Fruit fly (Drosophila melanogaster) whole organism, embryonic: ENCODE measurements around the gene Mf.

Experiments used
- Aef1 ChIP-seq: fragments of 200-800 bp; sonication (Bioruptor generic); IDR thresholded peaks from 3 replicates; pipeline ENCODE4 v1.3.6; 2022; ENCODE audit warnings: missing biosample characterization, missing genetic modification characterization
- CG10654 ChIP-seq: fragments of 200-800 bp; sonication (Bioruptor generic); optimal IDR thresholded peaks from 2 replicates; lab custom pipeline; 2016; ENCODE audit warnings: missing biosample characterization, missing genetic modification characterization
- CG10979 ChIP-seq: fragments of 200-800 bp; sonication (Bioruptor generic); optimal IDR thresholded peaks from 2 replicates; lab custom pipeline; 2018; ENCODE audit warnings: missing biosample characterization, mild to moderate bottlenecking, missing genetic modification characterization, moderate library complexity
- CG12071 ChIP-seq: fragments of 200-800 bp; sonication (Bioruptor generic); optimal IDR thresholded peaks from 3 replicates; lab custom pipeline; 2018; ENCODE audit warnings: missing biosample characterization, mild to moderate bottlenecking, missing genetic modification characterization
- CG12299 ChIP-seq: fragments of 200-800 bp; sonication (Bioruptor generic); optimal IDR thresholded peaks from 2 replicates; lab custom pipeline; 2018; ENCODE audit warnings: missing biosample characterization, mild to moderate bottlenecking, missing genetic modification characterization
- CG14710 ChIP-seq: fragments of 200-800 bp; sonication (Bioruptor generic); optimal IDR thresholded peaks from 3 replicates; lab custom pipeline; 2019; ENCODE audit warnings: missing biosample characterization, mild to moderate bottlenecking, missing genetic modification characterization, moderate library complexity
- CG15011 ChIP-seq: fragments of 200-800 bp; sonication (Bioruptor generic); optimal IDR thresholded peaks from 3 replicates; lab custom pipeline; 2018; ENCODE audit warnings: missing biosample characterization, mild to moderate bottlenecking, missing genetic modification characterization
- CG15073 ChIP-seq: fragments of 200-800 bp; sonication (Bioruptor generic); optimal IDR thresholded peaks from 2 replicates; lab custom pipeline; 2016; ENCODE audit warnings: missing biosample characterization, missing genetic modification characterization
- CG15269 ChIP-seq: fragments of 200-800 bp; sonication (Bioruptor generic); optimal IDR thresholded peaks from 2 replicates; lab custom pipeline; 2018; ENCODE audit warnings: missing biosample characterization, mild to moderate bottlenecking, missing genetic modification characterization, moderate library complexity
- CG16815 ChIP-seq: fragments of 200-800 bp; sonication (Bioruptor generic); optimal IDR thresholded peaks from 3 replicates; lab custom pipeline; 2017; ENCODE audit warnings: missing biosample characterization, mild to moderate bottlenecking, missing genetic modification characterization
- CG17612 ChIP-seq: fragments of 200-800 bp; sonication (Bioruptor generic); IDR thresholded peaks from 2 replicates; pipeline ENCODE4 v1.3.6; 2022; ENCODE audit warnings: missing biosample characterization, missing genetic modification characterization
- CG2116 ChIP-seq: fragments of 200-800 bp; sonication (Bioruptor generic); optimal IDR thresholded peaks from 3 replicates; lab custom pipeline; 2018; ENCODE audit warnings: missing biosample characterization, mild to moderate bottlenecking, missing genetic modification characterization
- CG2202 ChIP-seq: fragments of 200-800 bp; sonication (Bioruptor generic); optimal IDR thresholded peaks from 2 replicates; lab custom pipeline; 2018; ENCODE audit warnings: missing biosample characterization, mild to moderate bottlenecking, missing genetic modification characterization
- CG33213 ChIP-seq: fragments of 200-800 bp; sonication (Bioruptor generic); optimal IDR thresholded peaks from 3 replicates; lab custom pipeline; 2016; ENCODE audit warnings: missing biosample characterization, missing genetic modification characterization
- CG34422 ChIP-seq: fragments of 200-800 bp; sonication (Bioruptor generic); IDR thresholded peaks from 3 replicates; pipeline ENCODE4 v1.3.6; 2022; ENCODE audit warnings: missing biosample characterization, missing genetic modification characterization
- CG42726 ChIP-seq: fragments of 200-800 bp; sonication (Bioruptor generic); IDR thresholded peaks from 2 replicates; pipeline ENCODE4 v1.3.6; 2022; ENCODE audit warnings: missing biosample characterization, missing genetic modification characterization; ENCODE audit not compliant: partially characterized antibody
- CG5953 ChIP-seq: fragments of 200-800 bp; sonication (Bioruptor generic); IDR thresholded peaks from 2 replicates; pipeline ENCODE4 v1.3.6; 2022; ENCODE audit warnings: missing biosample characterization, missing genetic modification characterization
- CG6254 ChIP-seq: fragments of 200-800 bp; sonication (Bioruptor generic); optimal IDR thresholded peaks from 3 replicates; lab custom pipeline; 2017; ENCODE audit warnings: mild to moderate bottlenecking, missing biosample characterization, missing genetic modification reagents, missing genetic modification characterization
- CG6272 ChIP-seq: fragments of 200-800 bp; sonication (Bioruptor generic); IDR thresholded peaks from 2 replicates; pipeline ENCODE4 v1.3.6; 2022; ENCODE audit warnings: missing biosample characterization, missing genetic modification characterization
- CG7372 ChIP-seq: fragments of 200-800 bp; sonication (Bioruptor generic); IDR thresholded peaks from 2 replicates; pipeline ENCODE4 v1.3.6; 2022; ENCODE audit warnings: missing biosample characterization, missing genetic modification characterization
- CG9215 ChIP-seq: fragments of 200-800 bp; sonication (Bioruptor generic); IDR thresholded peaks from 2 replicates; pipeline ENCODE4 v1.3.6; 2022; ENCODE audit warnings: missing biosample characterization, missing genetic modification characterization
- Dad ChIP-seq: fragments of 200-800 bp; sonication (Bioruptor generic); optimal IDR thresholded peaks from 3 replicates; lab custom pipeline; 2016; ENCODE audit warnings: missing biosample characterization, missing genetic modification characterization
- Dbx ChIP-seq: fragments of 200-800 bp; sonication (Bioruptor generic); IDR thresholded peaks from 3 replicates; pipeline ENCODE4 v1.3.6; 2022; ENCODE audit warnings: missing biosample characterization, missing genetic modification characterization
- Doc2 ChIP-seq: fragments of 200-800 bp; sonication (Bioruptor generic); IDR thresholded peaks from 2 replicates; pipeline ENCODE4 v1.3.6; 2022; ENCODE audit warnings: missing biosample characterization, missing genetic modification characterization
- Dref ChIP-seq: fragments of 200-800 bp; sonication (Bioruptor generic); IDR thresholded peaks from 2 replicates; pipeline ENCODE4 v1.3.6; 2022; ENCODE audit warnings: missing biosample characterization, missing genetic modification characterization
- Ets97D ChIP-seq: fragments of 200-800 bp; sonication (Bioruptor generic); optimal IDR thresholded peaks from 3 replicates; lab custom pipeline; 2016; ENCODE audit warnings: missing biosample characterization, missing genetic modification characterization
- HLH3B ChIP-seq: fragments of 200-800 bp; sonication (Bioruptor generic); IDR thresholded peaks from 2 replicates; pipeline ENCODE4 v1.3.6; 2022; ENCODE audit warnings: missing biosample characterization, missing genetic modification characterization
- Hand ChIP-seq: fragments of 200-800 bp; sonication (Bioruptor generic); optimal IDR thresholded peaks from 2 replicates; lab custom pipeline; 2017; ENCODE audit warnings: mild to moderate bottlenecking, missing biosample characterization, missing genetic modification reagents, missing genetic modification characterization
- MESR4 ChIP-seq: fragments of 200-800 bp; sonication (Bioruptor generic); optimal IDR thresholded peaks from 2 replicates; lab custom pipeline; 2018; ENCODE audit warnings: missing biosample characterization, mild to moderate bottlenecking, missing genetic modification characterization, moderate library complexity
- Max ChIP-seq: fragments of 200-800 bp; sonication (Bioruptor generic); optimal IDR thresholded peaks from 2 replicates; lab custom pipeline; 2016; ENCODE audit warnings: missing biosample characterization, mild to moderate bottlenecking, missing genetic modification characterization
- Ptx1 ChIP-seq: fragments of 200-800 bp; sonication (Bioruptor generic); IDR thresholded peaks from 2 replicates; pipeline ENCODE4 v1.3.6; 2022; ENCODE audit warnings: missing biosample characterization, missing genetic modification characterization
- Usf ChIP-seq: fragments of 200-800 bp; sonication (Bioruptor generic); optimal IDR thresholded peaks from 2 replicates; lab custom pipeline; 2017; ENCODE audit warnings: missing genotype, missing biosample characterization, missing genetic modification characterization
- ac ChIP-seq: fragments of 200-800 bp; sonication (Bioruptor generic); optimal IDR thresholded peaks from 3 replicates; lab custom pipeline; 2017; ENCODE audit warnings: missing biosample characterization, mild to moderate bottlenecking, missing genetic modification characterization
- amos ChIP-seq: fragments of 200-800 bp; sonication (Bioruptor generic); IDR thresholded peaks from 2 replicates; pipeline ENCODE4 v1.3.6; 2022; ENCODE audit warnings: missing biosample characterization, missing genetic modification characterization; ENCODE audit not compliant: partially characterized antibody
- ase ChIP-seq: fragments of 200-800 bp; sonication (Bioruptor generic); IDR thresholded peaks from 3 replicates; pipeline ENCODE4 v1.3.6; 2022; ENCODE audit warnings: missing biosample characterization, missing genetic modification characterization
- btn ChIP-seq: fragments of 200-800 bp; sonication (Bioruptor generic); optimal IDR thresholded peaks from 2 replicates; lab custom pipeline; 2016; ENCODE audit warnings: missing biosample characterization, missing genetic modification characterization
- crc ChIP-seq: fragments of 200-800 bp; sonication (Bioruptor generic); optimal IDR thresholded peaks from 2 replicates; lab custom pipeline; 2016; ENCODE audit warnings: missing biosample characterization, missing genetic modification characterization
- dpn ChIP-seq, 2 experiments: fragments of 200-800 bp; sonication (Bioruptor generic); optimal IDR thresholded peaks; 3 replicates each; lab custom pipeline; 2016; ENCODE audit warnings: missing biosample characterization in 2 of 2, missing genetic modification characterization in 2 of 2
- exex ChIP-seq: fragments of 200-800 bp; sonication (Bioruptor generic); optimal IDR thresholded peaks from 4 replicates; lab custom pipeline; 2018; ENCODE audit warnings: missing biosample characterization, mild to moderate bottlenecking, missing genetic modification characterization, moderate library complexity
- fru ChIP-seq: fragments of >200 bp; optimal IDR thresholded peaks from 2 replicates; lab custom pipeline; 2017
- inv ChIP-seq: fragments of 200-800 bp; sonication (Bioruptor generic); IDR thresholded peaks from 2 replicates; pipeline ENCODE4 v1.3.6; 2022; ENCODE audit warnings: missing biosample characterization, missing genetic modification characterization; ENCODE audit not compliant: partially characterized antibody
- nerfin-2 ChIP-seq: fragments of 200-800 bp; sonication (Bioruptor generic); IDR thresholded peaks from 2 replicates; pipeline ENCODE4 v1.3.6; 2022; ENCODE audit warnings: missing biosample characterization, missing genetic modification characterization; ENCODE audit not compliant: partially characterized antibody
- nmo ChIP-seq: fragments of 200-800 bp; sonication (Bioruptor generic); optimal IDR thresholded peaks from 2 replicates; lab custom pipeline; 2018; ENCODE audit warnings: missing biosample characterization, mild to moderate bottlenecking, missing genetic modification characterization, moderate library complexity
- pho ChIP-seq: fragments of 200-800 bp; sonication (Bioruptor generic); optimal IDR thresholded peaks from 2 replicates; lab custom pipeline; 2016; ENCODE audit warnings: missing biosample characterization, missing genetic modification characterization
- prd ChIP-seq, 3 experiments: fragments of >200 bp in 2 of 3; fragments of 200-800 bp in 1 of 3; sonication (Bioruptor generic) in 1 of 3; optimal IDR thresholded peaks in 2 of 3; IDR thresholded peaks in 1 of 3; 2 replicates in 2 of 3; 3 replicates in 1 of 3; pipeline versions ENCODE4 v1.3.6 to Lab custom; 2017 to 2022; ENCODE audit warnings: missing biosample characterization in 1 of 3, missing genetic modification characterization in 1 of 3
- pros ChIP-seq: fragments of 200-800 bp; sonication (Bioruptor generic); optimal IDR thresholded peaks from 3 replicates; lab custom pipeline; 2019; ENCODE audit warnings: missing biosample characterization, mild to moderate bottlenecking, missing genetic modification characterization, moderate library complexity
- scrt ChIP-seq: fragments of 200-800 bp; sonication (Bioruptor generic); optimal IDR thresholded peaks from 2 replicates; lab custom pipeline; 2018; ENCODE audit warnings: missing biosample characterization, mild to moderate bottlenecking, missing genetic modification characterization, moderate library complexity
- sim ChIP-seq: fragments of 200-800 bp; sonication (Bioruptor generic); IDR thresholded peaks from 2 replicates; pipeline ENCODE4 v1.3.6; 2022; ENCODE audit warnings: missing biosample characterization, missing genetic modification characterization
- tap ChIP-seq: fragments of 200-800 bp; optimal IDR thresholded peaks from 3 replicates; lab custom pipeline; 2019; ENCODE audit warnings: missing biosample characterization, mild to moderate bottlenecking, missing genetic modification characterization, moderate library complexity
- twi ChIP-seq: fragments of 200-800 bp; optimal IDR thresholded peaks from 2 replicates; lab custom pipeline; 2019; ENCODE audit warnings: missing biosample characterization, mild to moderate bottlenecking, missing genetic modification characterization, moderate library complexity
- unpg ChIP-seq: fragments of 200-800 bp; sonication (Bioruptor generic); optimal IDR thresholded peaks from 3 replicates; lab custom pipeline; 2018; ENCODE audit warnings: missing biosample characterization, mild to moderate bottlenecking, missing genetic modification characterization, moderate library complexity

Mf gene

DNA sequence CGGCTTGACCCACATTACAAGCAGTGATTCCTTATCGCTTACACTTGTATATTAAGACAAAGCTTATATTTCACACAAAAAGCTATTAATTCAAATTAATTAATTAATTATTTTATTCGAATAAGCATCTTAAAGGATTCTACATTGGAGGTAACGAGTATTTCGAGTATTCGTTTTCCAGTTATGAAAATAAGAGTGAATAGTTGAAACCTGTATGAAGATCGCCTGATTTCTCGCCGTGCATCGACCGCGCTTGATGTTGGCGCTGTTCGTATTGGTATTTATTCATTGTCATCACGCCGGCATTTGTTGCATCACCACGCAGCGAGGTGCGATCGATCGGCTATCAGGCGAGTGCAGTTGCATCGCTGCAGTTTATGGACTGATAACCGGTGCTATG lies 35.8 kb downstream of the Mf start (continued):
- TF ChIP-seq CG10979 (tag; lab: Kevin White, UChicago) (peak; percentile 45), inv (GFP tag; lab: Robert Waterston, UW) (no peak), CG33213 (GFP tag; lab: Kevin White, UChicago) (no peak), ase (GFP tag; lab: Robert Waterston, UW) (peak; percentile 59; the same call in 2 of the 3 replicates), CG15011 (GFP tag; lab: Kevin White, UChicago) (no peak), Usf (GFP tag; lab: Kevin White, UChicago) (no peak), ac (GFP tag; lab: Kevin White, UChicago) (no peak), nerfin-2 (GFP tag; lab: Robert Waterston, UW) (no peak), HLH3B (GFP tag; lab: Robert Waterston, UW) (peak; percentile 56), CG7372 (no peak; the same call in 1 of the 2 replicates), tap (tag; lab: Kevin White, UChicago) (peak; percentile 40), Ptx1 (GFP tag; lab: Robert Waterston, UW) (peak; percentile 69), CG12299 (tag; lab: Kevin White, UChicago) (no peak), dpn (GFP tag; optimal IDR thresholded peaks at IDR 0.05; lab: Kevin White, UChicago) (peak; percentile 25 to 45), CG17612 (no peak), CG2116 (GFP tag; lab: Kevin White, UChicago) (no peak), btn (GFP tag; lab: Kevin White, UChicago) (no peak), Dref (no peak), CG2202 (tag; lab: Kevin White, UChicago) (no peak), Dad (GFP tag; lab: Kevin White, UChicago) (no peak), exex (tag; lab: Kevin White, UChicago) (no peak), CG14710 (no peak), CG6254 (GFP tag; lab: Kevin White, UChicago) (no peak), amos (no peak), Hand (no peak), unpg (peak; percentile 61), nmo (GFP tag; lab: Kevin White, UChicago) (peak; percentile 72), fru (lab: Kevin White, UChicago) (no peak), CG10654 (GFP tag; lab: Kevin White, UChicago) (peak; percentile 3), CG9215 (GFP tag; lab: Robert Waterston, UW) (no peak), twi (tag; lab: Kevin White, UChicago) (no peak), Dbx (peak; percentile 54; the same call in 2 of the 3 replicates), CG16815 (no peak), Doc2 (GFP tag; lab: Robert Waterston, UW) (no peak), pros (GFP tag; lab: Kevin White, UChicago) (no peak), sim (GFP tag; lab: Robert Waterston, UW) (no peak), Max (GFP tag; lab: Kevin White, UChicago) (no peak), CG15073 (GFP tag; lab: Kevin White, UChicago) (no peak), CG5953 (GFP tag; lab: Robert Waterston, UW) (no peak), prd (optimal IDR thresholded peaks at IDR 0.05; lab: Kevin White, UChicago) (no peak), prd (GFP tag; IDR thresholded peaks at IDR 0.05; lab: Robert Waterston, UW) (peak; percentile 62; the same call in 1 of the 3 replicates), CG12071 (GFP tag; lab: Kevin White, UChicago) (peak; percentile 9), crc (no peak), CG6272 (GFP tag; lab: Robert Waterston, UW) (peak; percentile 46; the same call in 1 of the 2 replicates), pho (no peak), CG42726 (GFP tag; lab: Robert Waterston, UW) (no peak), scrt (GFP tag; lab: Kevin White, UChicago) (no peak), MESR4 (no peak), Aef1 (GFP tag; lab: Robert Waterston, UW) (peak; percentile 29; the same call in 2 of the 3 replicates), CG34422 (GFP tag; lab: Robert Waterston, UW) (peak; percentile 65; the same call in 2 of the 3 replicates), Ets97D (GFP tag; lab: Kevin White, UChicago) (no peak), CG15269 (tag; lab: Kevin White, UChicago) (peak; percentile 55)
